Fruit fly (Drosophila melanogaster) whole organism, prepupa: ENCODE results near the gene mRpL13.

Experiments used
- Blimp-1 ChIP-seq: fragments of 200-800 bp; sonication (Bioruptor generic); optimal IDR thresholded peaks from 3 replicates; lab custom pipeline; 2017; ENCODE audit warnings: missing biosample characterization, missing genetic modification characterization, mild to moderate bottlenecking, moderate library complexity, missing genetic modification reagents
- CG10631 ChIP-seq: fragments of 200-800 bp; sonication (Bioruptor generic); optimal IDR thresholded peaks from 2 replicates; lab custom pipeline; 2016; ENCODE audit warnings: missing biosample characterization, missing genetic modification characterization
- CG10669 ChIP-seq: fragments of 200-800 bp; sonication (Bioruptor generic); optimal IDR thresholded peaks from 3 replicates; lab custom pipeline; 2018; ENCODE audit warnings: missing biosample characterization, mild to moderate bottlenecking, missing genetic modification characterization, moderate library complexity
- CG11294 ChIP-seq: fragments of 200-800 bp; sonication (Bioruptor generic); IDR thresholded peaks from 2 replicates; pipeline ENCODE4 v1.3.6; 2022; ENCODE audit warnings: missing biosample characterization, missing genetic modification characterization
- CG11762 ChIP-seq: fragments of 200-800 bp; sonication (Bioruptor generic); optimal IDR thresholded peaks from 3 replicates; lab custom pipeline; 2016; ENCODE audit warnings: missing biosample characterization, missing genetic modification characterization; ENCODE audit not compliant: insufficient read depth
- CG16779 ChIP-seq: fragments of 200-800 bp; sonication (Bioruptor generic); optimal IDR thresholded peaks from 3 replicates; lab custom pipeline; 2017; ENCODE audit warnings: missing biosample characterization, mild to moderate bottlenecking, missing genetic modification characterization
- CG3032 ChIP-seq: fragments of 200-800 bp; optimal IDR thresholded peaks from 2 replicates; lab custom pipeline; 2019; ENCODE audit warnings: missing biosample characterization, mild to moderate bottlenecking, missing genetic modification characterization, moderate library complexity
- CG32006 ChIP-seq: fragments of 200-800 bp; sonication (Bioruptor generic); optimal IDR thresholded peaks from 3 replicates; lab custom pipeline; 2017; ENCODE audit warnings: missing biosample characterization, mild to moderate bottlenecking, missing genetic modification characterization
- CG34406 ChIP-seq: fragments of 200-800 bp; sonication (Bioruptor generic); optimal IDR thresholded peaks from 3 replicates; lab custom pipeline; 2016; ENCODE audit warnings: missing biosample characterization, missing genetic modification characterization
- CG3919 ChIP-seq: fragments of 200-800 bp; sonication (Bioruptor generic); optimal IDR thresholded peaks from 3 replicates; lab custom pipeline; 2016; ENCODE audit warnings: missing biosample characterization, missing genetic modification characterization
- CG4318 ChIP-seq: fragments of 200-800 bp; sonication (Bioruptor generic); optimal IDR thresholded peaks from 3 replicates; lab custom pipeline; 2017; ENCODE audit warnings: missing biosample characterization, mild to moderate bottlenecking, missing genetic modification characterization
- CG6163 ChIP-seq: fragments of 200-800 bp; sonication (Bioruptor generic); IDR thresholded peaks from 3 replicates; pipeline ENCODE4 v1.3.6; 2022; ENCODE audit warnings: missing biosample characterization, missing genetic modification characterization
- CG6276 ChIP-seq: fragments of 200-800 bp; sonication (Bioruptor generic); optimal IDR thresholded peaks from 2 replicates; lab custom pipeline; 2017; ENCODE audit warnings: missing biosample characterization, mild to moderate bottlenecking, missing genetic modification characterization
- CG6792 ChIP-seq: fragments of 200-800 bp; sonication (Bioruptor generic); optimal IDR thresholded peaks from 3 replicates; lab custom pipeline; 2016; ENCODE audit warnings: missing biosample characterization, missing genetic modification characterization
- CG6854 ChIP-seq: fragments of 200-800 bp; sonication (Bioruptor generic); optimal IDR thresholded peaks from 2 replicates; lab custom pipeline; 2017; ENCODE audit warnings: missing biosample characterization, mild to moderate bottlenecking, missing genetic modification characterization
- CG7368 ChIP-seq: fragments of 200-800 bp; sonication (Bioruptor generic); optimal IDR thresholded peaks from 3 replicates; lab custom pipeline; 2016; ENCODE audit warnings: missing biosample characterization, missing genetic modification characterization
- CG8119 ChIP-seq: fragments of 200-800 bp; sonication (Bioruptor generic); IDR thresholded peaks from 3 replicates; pipeline ENCODE4 v1.3.6; 2022; ENCODE audit warnings: missing biosample characterization, missing genetic modification characterization
- CG8632 ChIP-seq: fragments of 200-800 bp; sonication (Bioruptor generic); optimal IDR thresholded peaks from 3 replicates; lab custom pipeline; 2016; ENCODE audit warnings: missing biosample characterization, missing genetic modification characterization
- CG9139 ChIP-seq: fragments of 200-800 bp; sonication (Bioruptor generic); optimal IDR thresholded peaks from 3 replicates; lab custom pipeline; 2017; ENCODE audit warnings: missing biosample characterization, mild to moderate bottlenecking, missing genetic modification characterization
- Eip75B ChIP-seq: fragments of 200-800 bp; sonication (Bioruptor generic); optimal IDR thresholded peaks from 3 replicates; lab custom pipeline; 2016; ENCODE audit warnings: missing biosample characterization, missing genetic modification characterization
- Eip78C ChIP-seq: fragments of 200-800 bp; sonication (Bioruptor generic); peaks from one replicate; lab custom pipeline; 2016; ENCODE audit warnings: missing biosample characterization, missing genetic modification characterization
- Eip93F ChIP-seq: fragments of 200-800 bp; sonication (Bioruptor generic); optimal IDR thresholded peaks from 2 replicates; lab custom pipeline; 2016; ENCODE audit warnings: missing biosample characterization, mild to moderate bottlenecking, missing genetic modification characterization
- Ets21C ChIP-seq: fragments of 200-800 bp; sonication (Bioruptor generic); optimal IDR thresholded peaks from 3 replicates; lab custom pipeline; 2016; ENCODE audit warnings: missing biosample characterization, missing genetic modification characterization
- Gug ChIP-seq: fragments of 200-800 bp; sonication (Bioruptor generic); IDR thresholded peaks from 2 replicates; pipeline ENCODE4 v1.3.6; 2022; ENCODE audit warnings: missing biosample characterization, missing genetic modification characterization
- Hr38 ChIP-seq: sonication (Bioruptor generic); optimal IDR thresholded peaks from 2 replicates; lab custom pipeline; 2016; ENCODE audit warnings: missing biosample characterization, missing genetic modification characterization
- Hr39 ChIP-seq: fragments of 200-800 bp; sonication (Bioruptor generic); optimal IDR thresholded peaks from 2 replicates; lab custom pipeline; 2016; ENCODE audit warnings: missing biosample characterization, missing genetic modification characterization
- Hr4 ChIP-seq: fragments of 200-800 bp; sonication (Bioruptor generic); optimal IDR thresholded peaks from 3 replicates; lab custom pipeline; 2016; ENCODE audit warnings: missing biosample characterization, missing genetic modification characterization
- Lpt ChIP-seq: fragments of 200-800 bp; sonication (Bioruptor generic); optimal IDR thresholded peaks from 3 replicates; lab custom pipeline; 2016; ENCODE audit warnings: missing biosample characterization, missing genetic modification characterization
- OdsH ChIP-seq: fragments of 200-800 bp; sonication (Bioruptor generic); optimal IDR thresholded peaks from 3 replicates; lab custom pipeline; 2016; ENCODE audit warnings: missing biosample characterization, missing genetic modification characterization
- Smox ChIP-seq: fragments of 200-800 bp; sonication (Bioruptor generic); optimal IDR thresholded peaks from 3 replicates; lab custom pipeline; 2016; ENCODE audit warnings: missing biosample characterization, missing genetic modification characterization
- Sox102F ChIP-seq: fragments of 200-800 bp; sonication (Bioruptor generic); optimal IDR thresholded peaks from 2 replicates; lab custom pipeline; 2016; ENCODE audit warnings: missing biosample characterization, mild to moderate bottlenecking, missing genetic modification characterization
- Sox14 ChIP-seq: fragments of 200-800 bp; sonication (Bioruptor generic); optimal IDR thresholded peaks from 3 replicates; lab custom pipeline; 2016; ENCODE audit warnings: missing biosample characterization, missing genetic modification characterization
- Sox15 ChIP-seq: fragments of 200-800 bp; sonication (Bioruptor generic); optimal IDR thresholded peaks from 3 replicates; lab custom pipeline; 2016; ENCODE audit warnings: missing biosample characterization, missing genetic modification characterization
- achi ChIP-seq: fragments of 200-800 bp; sonication (Bioruptor generic); optimal IDR thresholded peaks from 3 replicates; lab custom pipeline; 2016; ENCODE audit warnings: missing biosample characterization, missing genetic modification characterization
- acj6 ChIP-seq: fragments of 200-800 bp; sonication (Bioruptor generic); optimal IDR thresholded peaks from 3 replicates; lab custom pipeline; 2016; ENCODE audit warnings: missing biosample characterization, missing genetic modification characterization
- cyc ChIP-seq: fragments of 200-800 bp; sonication (Bioruptor generic); optimal IDR thresholded peaks from 3 replicates; lab custom pipeline; 2016; ENCODE audit warnings: missing biosample characterization, missing genetic modification characterization
- dac ChIP-seq: fragments of 200-800 bp; sonication (Bioruptor generic); optimal IDR thresholded peaks from 2 replicates; lab custom pipeline; 2017; ENCODE audit warnings: missing biosample characterization, mild to moderate bottlenecking, missing genetic modification characterization
- dsx ChIP-seq: fragments of 200-800 bp; optimal IDR thresholded peaks from 3 replicates; lab custom pipeline; 2019; ENCODE audit warnings: missing biosample characterization, mild to moderate bottlenecking, missing genetic modification characterization, moderate library complexity; ENCODE audit not compliant: poor library complexity, severe bottlenecking
- eg ChIP-seq: fragments of 200-800 bp; sonication (Bioruptor generic); IDR thresholded peaks from 3 replicates; pipeline ENCODE4 v1.3.6; 2022; ENCODE audit warnings: missing biosample characterization, missing genetic modification characterization
- esn ChIP-seq: fragments of 200-800 bp; sonication (Bioruptor generic); optimal IDR thresholded peaks from 2 replicates; lab custom pipeline; 2016; ENCODE audit warnings: missing biosample characterization, mild to moderate bottlenecking, missing genetic modification characterization, moderate library complexity
- fd85E ChIP-seq: fragments of 200-800 bp; sonication (Bioruptor generic); optimal IDR thresholded peaks from 3 replicates; lab custom pipeline; 2016; ENCODE audit warnings: missing biosample characterization, missing genetic modification characterization
- fkh ChIP-seq: fragments of 200-800 bp; sonication (Bioruptor generic); optimal IDR thresholded peaks from 3 replicates; lab custom pipeline; 2017; ENCODE audit warnings: missing biosample characterization, mild to moderate bottlenecking, missing genetic modification characterization, moderate library complexity
- lz ChIP-seq: fragments of 200-800 bp; sonication (Bioruptor generic); optimal IDR thresholded peaks from 3 replicates; lab custom pipeline; 2016; ENCODE audit warnings: missing biosample characterization, missing genetic modification characterization
- net ChIP-seq: fragments of 200-800 bp; sonication (Bioruptor generic); optimal IDR thresholded peaks from 3 replicates; lab custom pipeline; 2016; ENCODE audit warnings: missing biosample characterization, missing genetic modification characterization
- pdm3 ChIP-seq: fragments of 200-800 bp; sonication (Bioruptor generic); optimal IDR thresholded peaks from 3 replicates; lab custom pipeline; 2016; ENCODE audit warnings: missing biosample characterization, missing genetic modification characterization
- ss ChIP-seq, 2 experiments: fragments of 200-800 bp; sonication (Bioruptor generic); optimal IDR thresholded peaks; 2 replicates in 1 of 2; 3 replicates in 1 of 2; lab custom pipeline; 2017 to 2018; ENCODE audit warnings: mild to moderate bottlenecking in 2 of 2, missing biosample characterization in 2 of 2, missing genetic modification characterization in 2 of 2, moderate library complexity in 1 of 2
- svp ChIP-seq: fragments of 200-800 bp; sonication (Bioruptor generic); peaks from one replicate; lab custom pipeline; 2016; ENCODE audit warnings: missing biosample characterization, missing genetic modification characterization
- topi ChIP-seq: fragments of 200-800 bp; sonication (Bioruptor generic); optimal IDR thresholded peaks from 3 replicates; lab custom pipeline; 2016; ENCODE audit warnings: missing biosample characterization, missing genetic modification characterization

Gene mRpL13

DNA sequence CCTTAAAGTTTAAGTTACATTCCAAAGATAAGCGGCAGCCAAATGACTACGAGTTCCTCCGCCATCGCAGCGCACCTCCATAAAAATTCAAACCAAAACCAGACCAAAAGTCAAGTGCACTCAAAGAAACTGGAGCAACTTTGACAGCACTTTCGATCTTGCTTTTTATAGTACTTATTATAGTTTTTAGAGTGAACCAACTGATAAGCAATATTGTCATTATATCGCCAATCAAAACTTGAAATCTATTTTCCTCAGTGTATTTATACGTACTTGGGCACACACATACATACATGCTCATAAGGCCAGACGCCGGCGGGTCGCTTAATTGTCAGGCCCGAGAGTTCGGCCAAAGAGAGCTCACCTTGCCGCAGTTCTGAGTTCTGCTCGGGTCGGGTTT, 31.0 kb upstream of the mRpL13 start (continued):
- TF ChIP-seq Eip75B (peak; percentile 79), Sox15 (GFP tag; lab: Kevin White, UChicago) (peak; percentile 61), CG3919 (GFP tag; lab: Kevin White, UChicago) (peak; percentile 81), CG34406 (GFP tag; lab: Kevin White, UChicago) (peak; percentile 77), CG16779 (tag; lab: Kevin White, UChicago) (no peak), Hr39 (GFP tag; lab: Kevin White, UChicago) (peak; percentile 85), Smox (GFP tag; lab: Kevin White, UChicago) (peak; percentile 80), Lpt (GFP tag; lab: Kevin White, UChicago) (no peak), Gug (GFP tag; lab: Robert Waterston, UW) (no peak), eg (GFP tag; lab: Robert Waterston, UW) (0 out of 3 replicates have a peak, but pooled peaks have one; percentile 21), Ets21C (GFP tag; lab: Kevin White, UChicago) (peak; percentile 69), CG3032 (peak; percentile 71), pdm3 (GFP tag; lab: Kevin White, UChicago) (peak; percentile 71), dac (no peak), CG6163 (peak; percentile 83), acj6 (GFP tag; lab: Kevin White, UChicago) (peak; percentile 78)

DNA sequence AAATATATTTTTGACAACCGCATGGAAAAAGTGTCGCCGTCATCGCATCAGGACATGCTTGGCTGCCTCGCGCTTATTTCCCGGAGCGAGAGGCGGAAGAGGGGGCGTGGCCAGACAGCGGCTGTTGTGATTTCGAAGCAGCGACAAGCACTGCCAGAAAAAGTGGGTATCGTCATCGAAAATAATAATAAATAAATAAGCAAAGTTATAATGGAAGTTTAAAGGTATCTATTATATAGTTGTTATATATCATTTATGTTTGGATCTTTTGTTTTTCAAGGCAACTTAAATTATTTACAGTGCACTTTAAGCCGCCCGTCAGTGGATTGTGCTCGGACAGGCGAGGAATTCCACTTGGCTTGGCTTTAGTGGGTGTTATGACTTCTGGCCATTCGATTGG, 30.3 kb upstream of the mRpL13 start:
- TF ChIP-seq CG10631 (GFP tag; lab: Kevin White, UChicago) (peak; percentile 44), Hr4 (no peak), fkh (GFP tag; lab: Kevin White, UChicago) (no peak), acj6 (GFP tag; lab: Kevin White, UChicago) (no peak), eg (GFP tag; lab: Robert Waterston, UW) (no peak), Gug (GFP tag; lab: Robert Waterston, UW) (no peak), CG9139 (GFP tag; lab: Kevin White, UChicago) (no peak), fd85E (GFP tag; lab: Kevin White, UChicago) (no peak), CG8632 (GFP tag; lab: Kevin White, UChicago) (no peak), Lpt (GFP tag; lab: Kevin White, UChicago) (no peak), Eip93F (GFP tag; lab: Kevin White, UChicago) (no peak), CG3032 (no peak), CG16779 (tag; lab: Kevin White, UChicago) (no peak), lz (GFP tag; lab: Kevin White, UChicago) (peak; percentile 19), CG11762 (GFP tag; lab: Kevin White, UChicago) (no peak), net (GFP tag; lab: Kevin White, UChicago) (no peak), Hr39 (GFP tag; lab: Kevin White, UChicago) (peak; percentile 0), CG8119 (no peak), ss (GFP tag; optimal IDR thresholded peaks at IDR 0.05; lab: Kevin White, UChicago) (peak in 1 of 2 experiments; percentile 8), Hr38 (GFP tag; lab: Kevin White, UChicago) (no peak), Sox14 (GFP tag; lab: Kevin White, UChicago) (no peak), CG34406 (GFP tag; lab: Kevin White, UChicago) (peak; percentile 16), CG6854 (GFP tag; lab: Kevin White, UChicago) (no peak), svp (GFP tag; lab: Kevin White, UChicago) (peak; percentile 57), pdm3 (GFP tag; lab: Kevin White, UChicago) (no peak), Smox (GFP tag; lab: Kevin White, UChicago) (peak; percentile 22), cyc (GFP tag; lab: Kevin White, UChicago) (peak; percentile 12), CG10669 (no peak), CG6163 (peak; percentile 54; the same call in 1 of the 3 replicates), Eip78C (peak; percentile 67), Eip75B (no peak), dac (no peak), CG4318 (no peak), CG6792 (GFP tag; lab: Kevin White, UChicago) (peak; percentile 26), Sox102F (peak; percentile 27), esn (GFP tag; lab: Kevin White, UChicago) (peak; percentile 41), Sox15 (GFP tag; lab: Kevin White, UChicago) (no peak), CG32006 (no peak), CG6276 (GFP tag; lab: Kevin White, UChicago) (no peak), OdsH (GFP tag; lab: Kevin White, UChicago) (peak; percentile 21), topi (GFP tag; lab: Kevin White, UChicago) (peak; percentile 35), Blimp-1 (GFP tag; lab: Kevin White, UChicago) (no peak), CG7368 (GFP tag; lab: Kevin White, UChicago) (no peak), dsx (no peak), CG11294 (GFP tag; lab: Robert Waterston, UW) (no peak), achi (no peak)
